Worm (Caenorhabditis elegans) whole organism, midembryonic: ENCODE data around the gene C33H5.16.

Experiments used
- T22C8.4 ChIP-seq: fragments of 200-800 bp; sonication (Bioruptor generic); IDR thresholded peaks from 2 replicates; pipeline ENCODE4 v1.3.6; 2022; ENCODE audit warnings: missing genetic modification characterization, missing compliant biosample characterization
- cog-1 ChIP-seq: sonication (generic microtip); optimal IDR thresholded peaks from 2 replicates; lab custom pipeline; 2016; ENCODE audit warnings: missing genetic modification characterization, missing compliant biosample characterization
- flt-1 ChIP-seq: fragments of 200-800 bp; sonication (Bioruptor generic); IDR thresholded peaks from 2 replicates; pipeline ENCODE4 v1.3.6; 2022; ENCODE audit warnings: missing genetic modification characterization, missing compliant biosample characterization
- klf-2 ChIP-seq: fragments of 200-800 bp; sonication (Bioruptor generic); conservative IDR thresholded peaks from 2 replicates; pipeline ENCODE4 v1.3.6; 2022; ENCODE audit warnings: missing genetic modification reagents, missing genetic modification characterization, missing compliant biosample characterization
- med-1 ChIP-seq: sonication (generic microtip); optimal IDR thresholded peaks from 2 replicates; lab custom pipeline; 2017; ENCODE audit warnings: missing genetic modification characterization, mild to moderate bottlenecking, missing compliant biosample characterization, antibody characterized with exemption, missing genetic modification reagents; ENCODE audit not compliant: insufficient read depth
- tab-1 ChIP-seq: fragments of 200-800 bp; sonication (Bioruptor generic); IDR thresholded peaks from 2 replicates; pipeline ENCODE4 v1.3.6; 2022; ENCODE audit warnings: missing genetic modification characterization, missing compliant biosample characterization

ce11 chrIV:7846386-7846785 lies 43.2 kb upstream of the C33H5.16 start, which contains the start of gene C06A6.2:
- TF ChIP-seq med-1 (GFP tag; lab: Kevin White, UChicago): no peak
- no peak for TF ChIP-seq flt-1 (GFP tag; lab: Robert Waterston, UW)
- TF ChIP-seq tab-1 (GFP tag; lab: Robert Waterston, UW): no peak
- no peak for TF ChIP-seq klf-2
- no peak for TF ChIP-seq cog-1 (tag; lab: Kevin White, UChicago)
- no peak for TF ChIP-seq T22C8.4
